Fruit fly (Drosophila melanogaster) Kc167 (cell line): ENCODE measurements around the gene CG1103.

Experiments used
- Myc ChIP-seq: fragments of >200 bp; optimal IDR thresholded peaks from 2 replicates; lab custom pipeline; 2017; ENCODE audit warnings: missing external identifiers
- Sin3A ChIP-seq: fragments of >200 bp; optimal IDR thresholded peaks from 2 replicates; lab custom pipeline; 2018; ENCODE audit warnings: missing external identifiers
- h ChIP-seq: fragments of >200 bp; optimal IDR thresholded peaks from 3 replicates; lab custom pipeline; 2018; ENCODE audit warnings: missing external identifiers
- insv ChIP-seq: fragments of >200 bp; optimal IDR thresholded peaks from 3 replicates; lab custom pipeline; 2018; ENCODE audit warnings: missing external identifiers
- psq ChIP-seq: fragments of >200 bp; optimal IDR thresholded peaks from 2 replicates; lab custom pipeline; 2017; ENCODE audit warnings: missing external identifiers
- ttk ChIP-seq: sonication (Bioruptor generic); optimal IDR thresholded peaks from 2 replicates; lab custom pipeline; 2017; ENCODE audit warnings: missing external identifiers

DNA sequence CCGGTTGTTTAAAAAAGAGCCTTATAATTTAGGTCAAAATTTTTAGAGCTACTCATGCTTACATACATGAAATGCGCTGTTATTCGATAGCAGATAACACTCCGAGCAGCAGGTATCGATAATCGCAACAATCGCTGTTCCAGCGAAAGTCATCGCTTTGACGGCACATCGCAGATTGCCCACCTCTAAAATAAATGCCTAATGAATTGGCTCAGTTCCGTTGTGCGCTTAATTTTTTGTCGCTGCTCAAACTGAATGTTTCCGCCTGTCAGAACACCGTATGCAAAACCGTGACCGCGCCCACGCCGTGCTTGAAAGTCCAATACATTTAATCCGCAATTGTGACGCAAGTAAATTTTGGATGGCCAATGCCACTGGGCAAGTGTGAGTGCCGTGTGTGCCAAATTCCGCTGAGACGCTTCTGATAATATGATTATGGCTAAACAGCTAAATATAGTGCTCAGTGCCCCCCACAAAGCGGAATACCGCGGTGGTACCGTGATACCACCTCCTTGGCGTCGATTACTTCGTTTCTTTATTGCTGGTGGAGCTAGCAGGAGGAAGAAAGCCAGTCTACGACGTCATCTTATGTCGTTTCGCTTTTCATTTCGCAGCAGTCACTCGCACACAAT, 17.9 kb upstream of the CG1103 start, which contains the start of gene CG9795:
- TF ChIP-seq Sin3A, result no peak
- TF ChIP-seq psq (lab: Kevin White, UChicago), result no peak
- no peak for TF ChIP-seq insv (lab: Kevin White, UChicago)
- no peak for TF ChIP-seq h (lab: Kevin White, UChicago)
- no peak for TF ChIP-seq Myc (lab: Kevin White, UChicago)
- no peak for TF ChIP-seq ttk
